Fruit fly (Drosophila melanogaster) whole organism, embryonic: ENCODE data around the gene Trm7-34.

ENCODE experiments used
- Awh ChIP-seq: fragments of 200-800 bp; sonication (Bioruptor generic); IDR thresholded peaks from 2 replicates; pipeline ENCODE4, ENCODE4 v1.3.6; 2022; ENCODE audit warnings: missing biosample characterization, missing genetic modification characterization
- B-H1 ChIP-seq: fragments of 200-800 bp; sonication (Bioruptor generic); IDR thresholded peaks from 3 replicates; pipeline ENCODE4 v1.3.6; 2022; ENCODE audit warnings: missing biosample characterization, missing genetic modification characterization
- Bdp1 ChIP-seq: fragments of 200-800 bp; sonication (Bioruptor generic); optimal IDR thresholded peaks from 3 replicates; lab custom pipeline; 2016; ENCODE audit warnings: missing biosample characterization, missing genetic modification characterization
- CG10267 ChIP-seq: fragments of 200-800 bp; sonication (Bioruptor generic); optimal IDR thresholded peaks from 2 replicates; lab custom pipeline; 2018; ENCODE audit warnings: missing biosample characterization, mild to moderate bottlenecking, missing genetic modification characterization, moderate library complexity
- CG10321 ChIP-seq: fragments of 200-800 bp; sonication (Bioruptor generic); IDR thresholded peaks from 2 replicates; pipeline ENCODE4 v1.3.6; 2022; ENCODE audit warnings: missing biosample characterization, missing genetic modification characterization
- CG10565 ChIP-seq: fragments of 200-800 bp; sonication (Bioruptor generic); optimal IDR thresholded peaks from 3 replicates; lab custom pipeline; 2016; ENCODE audit warnings: missing biosample characterization, mild to moderate bottlenecking, missing genetic modification characterization
- CG11093 ChIP-seq: fragments of 200-800 bp; sonication (Bioruptor generic); IDR thresholded peaks from 3 replicates; pipeline ENCODE4 v1.3.6; 2022; ENCODE audit warnings: missing biosample characterization, missing genetic modification characterization
- CG11504 ChIP-seq: fragments of 200-800 bp; sonication (Bioruptor generic); optimal IDR thresholded peaks from 3 replicates; lab custom pipeline; 2019; ENCODE audit warnings: missing biosample characterization, mild to moderate bottlenecking, missing genetic modification characterization, moderate library complexity
- CG11560 ChIP-seq: fragments of 200-800 bp; sonication (Bioruptor generic); IDR thresholded peaks from 3 replicates; pipeline ENCODE4 v1.3.6; 2022; ENCODE audit warnings: missing biosample characterization, missing genetic modification characterization
- CG11696 ChIP-seq: fragments of 200-800 bp; sonication (Bioruptor generic); IDR thresholded peaks from 2 replicates; pipeline ENCODE4 v1.3.6; 2022; ENCODE audit warnings: missing biosample characterization, missing genetic modification characterization
- CG12744 ChIP-seq: fragments of 200-800 bp; sonication (Bioruptor generic); optimal IDR thresholded peaks from 2 replicates; lab custom pipeline; 2016; ENCODE audit warnings: missing biosample characterization, missing genetic modification characterization
- CG15073 ChIP-seq: fragments of 200-800 bp; sonication (Bioruptor generic); optimal IDR thresholded peaks from 2 replicates; lab custom pipeline; 2016; ENCODE audit warnings: missing biosample characterization, missing genetic modification characterization
- CG1529 ChIP-seq: fragments of 200-800 bp; sonication (Bioruptor generic); optimal IDR thresholded peaks from 3 replicates; lab custom pipeline; 2018; ENCODE audit warnings: missing biosample characterization, missing genetic modification characterization
- CG17802 ChIP-seq: fragments of 200-800 bp; sonication (Bioruptor generic); optimal IDR thresholded peaks from 2 replicates; lab custom pipeline; 2018; ENCODE audit warnings: missing biosample characterization, mild to moderate bottlenecking, missing genetic modification characterization, moderate library complexity
- CG18619 ChIP-seq: fragments of 200-800 bp; sonication (Bioruptor generic); optimal IDR thresholded peaks from 3 replicates; lab custom pipeline; 2017; ENCODE audit warnings: missing biosample characterization, mild to moderate bottlenecking, missing genetic modification characterization
- CG18764 ChIP-seq: fragments of 200-800 bp; sonication (Bioruptor generic); optimal IDR thresholded peaks from 3 replicates; lab custom pipeline; 2016; ENCODE audit warnings: missing biosample characterization, missing genetic modification characterization
- CG2199 ChIP-seq: fragments of 200-800 bp; sonication (Bioruptor generic); IDR thresholded peaks from 3 replicates; pipeline ENCODE4 v1.3.6; 2022; ENCODE audit warnings: missing biosample characterization, missing genetic modification characterization
- CG32767 ChIP-seq: fragments of 200-800 bp; sonication (Bioruptor generic); IDR thresholded peaks from 2 replicates; pipeline ENCODE4 v1.3.6; 2022; ENCODE audit warnings: missing biosample characterization, missing genetic modification characterization
- CG3995 ChIP-seq: fragments of 200-800 bp; sonication (Bioruptor generic); optimal IDR thresholded peaks from 3 replicates; lab custom pipeline; 2016; ENCODE audit warnings: missing biosample characterization, missing genetic modification characterization
- CG4820 ChIP-seq: fragments of 200-800 bp; sonication (Bioruptor generic); optimal IDR thresholded peaks from 3 replicates; lab custom pipeline; 2016; ENCODE audit warnings: missing biosample characterization, missing genetic modification characterization
- CG6689 ChIP-seq: fragments of 200-800 bp; sonication (Bioruptor generic); IDR thresholded peaks from 2 replicates; pipeline ENCODE4 v1.3.6; 2022; ENCODE audit warnings: missing biosample characterization, missing genetic modification characterization
- CG6813 ChIP-seq: fragments of 200-800 bp; sonication (Bioruptor generic); optimal IDR thresholded peaks from 2 replicates; lab custom pipeline; 2017; ENCODE audit warnings: missing biosample characterization, missing genetic modification characterization, mild to moderate bottlenecking, moderate library complexity, missing genetic modification reagents
- CG7745 ChIP-seq: fragments of 200-800 bp; sonication (Bioruptor generic); optimal IDR thresholded peaks from 2 replicates; lab custom pipeline; 2018; ENCODE audit warnings: missing biosample characterization, mild to moderate bottlenecking, missing genetic modification characterization, moderate library complexity
- CG7987 ChIP-seq: fragments of 200-800 bp; sonication (Bioruptor generic); optimal IDR thresholded peaks from 2 replicates; lab custom pipeline; 2018; ENCODE audit warnings: missing biosample characterization, mild to moderate bottlenecking, missing genetic modification characterization, moderate library complexity
- CG8924 ChIP-seq: fragments of 200-800 bp; optimal IDR thresholded peaks from 3 replicates; lab custom pipeline; 2019; ENCODE audit warnings: missing biosample characterization, mild to moderate bottlenecking, missing genetic modification characterization, moderate library complexity
- Chrac-16 ChIP-seq: fragments of 200-800 bp; sonication (Bioruptor generic); optimal IDR thresholded peaks from 3 replicates; lab custom pipeline; 2016; ENCODE audit warnings: missing biosample characterization, missing genetic modification characterization
- Dref ChIP-seq: fragments of 200-800 bp; sonication (Bioruptor generic); IDR thresholded peaks from 2 replicates; pipeline ENCODE4 v1.3.6; 2022; ENCODE audit warnings: missing biosample characterization, missing genetic modification characterization
- Drgx ChIP-seq: fragments of 200-800 bp; sonication (Bioruptor generic); IDR thresholded peaks from 2 replicates; pipeline ENCODE4 v1.3.6; 2022; ENCODE audit warnings: missing biosample characterization, missing genetic modification characterization
- GATAe ChIP-seq: fragments of 200-800 bp; sonication (Bioruptor generic); conservative IDR thresholded peaks from 2 replicates; pipeline ENCODE4 v1.3.6; 2022; ENCODE audit warnings: missing biosample characterization, missing genetic modification characterization
- HLH3B ChIP-seq: fragments of 200-800 bp; sonication (Bioruptor generic); IDR thresholded peaks from 2 replicates; pipeline ENCODE4 v1.3.6; 2022; ENCODE audit warnings: missing biosample characterization, missing genetic modification characterization
- Hmx ChIP-seq: fragments of 200-800 bp; sonication (Bioruptor generic); optimal IDR thresholded peaks from 2 replicates; lab custom pipeline; 2016; ENCODE audit warnings: missing biosample characterization, missing genetic modification characterization
- Hr3 ChIP-seq: fragments of 200-800 bp; sonication (Bioruptor generic); optimal IDR thresholded peaks from 3 replicates; lab custom pipeline; 2016; ENCODE audit warnings: missing biosample characterization, missing genetic modification characterization
- Neu2 ChIP-seq: fragments of 200-800 bp; sonication (Bioruptor generic); optimal IDR thresholded peaks from 3 replicates; lab custom pipeline; 2016; ENCODE audit warnings: missing biosample characterization, missing genetic modification characterization, borderline replicate concordance
- NfI ChIP-seq: fragments of 200-800 bp; sonication (Bioruptor generic); optimal IDR thresholded peaks from 3 replicates; lab custom pipeline; 2018; ENCODE audit warnings: missing biosample characterization, mild to moderate bottlenecking, missing genetic modification characterization, moderate library complexity
- Opbp ChIP-seq: fragments of 200-800 bp; sonication (Bioruptor generic); IDR thresholded peaks from 3 replicates; pipeline ENCODE4 v1.3.6; 2022; ENCODE audit warnings: missing biosample characterization, missing genetic modification characterization; ENCODE audit not compliant: partially characterized antibody
- Side ChIP-seq: fragments of 200-800 bp; sonication (Bioruptor generic); optimal IDR thresholded peaks from 2 replicates; lab custom pipeline; 2016; ENCODE audit warnings: missing biosample characterization, missing genetic modification characterization
- ap ChIP-seq: fragments of 200-800 bp; sonication (Bioruptor generic); IDR thresholded peaks from 2 replicates; pipeline ENCODE4 v1.3.6; 2022; ENCODE audit warnings: missing biosample characterization, missing genetic modification characterization
- ase ChIP-seq: fragments of 200-800 bp; sonication (Bioruptor generic); IDR thresholded peaks from 3 replicates; pipeline ENCODE4 v1.3.6; 2022; ENCODE audit warnings: missing biosample characterization, missing genetic modification characterization
- ci ChIP-seq: fragments of 200-800 bp; sonication (Bioruptor generic); IDR thresholded peaks from 3 replicates; pipeline ENCODE4 v1.3.6; 2022; ENCODE audit warnings: missing biosample characterization, missing genetic modification characterization
- dm ChIP-seq: fragments of 200-800 bp; sonication (Bioruptor generic); optimal IDR thresholded peaks from 3 replicates; lab custom pipeline; 2016; ENCODE audit warnings: missing biosample characterization, missing genetic modification characterization
- fd96Cb ChIP-seq: fragments of 200-800 bp; sonication (Bioruptor generic); optimal IDR thresholded peaks from 2 replicates; lab custom pipeline; 2018; ENCODE audit warnings: missing biosample characterization, mild to moderate bottlenecking, missing genetic modification characterization, moderate library complexity
- h ChIP-seq: fragments of >200 bp; optimal IDR thresholded peaks from 2 replicates; lab custom pipeline; 2017
- ken ChIP-seq: fragments of 200-800 bp; sonication (Bioruptor generic); IDR thresholded peaks from 3 replicates; pipeline ENCODE4 v1.3.6; 2022; ENCODE audit warnings: missing biosample characterization, missing genetic modification characterization
- lmd ChIP-seq: fragments of 200-800 bp; sonication (Bioruptor generic); IDR thresholded peaks from 2 replicates; pipeline ENCODE4 v1.3.6; 2022; ENCODE audit warnings: missing biosample characterization, missing genetic modification characterization
- nerfin-2 ChIP-seq: fragments of 200-800 bp; sonication (Bioruptor generic); IDR thresholded peaks from 2 replicates; pipeline ENCODE4 v1.3.6; 2022; ENCODE audit warnings: missing biosample characterization, missing genetic modification characterization; ENCODE audit not compliant: partially characterized antibody
- p53 ChIP-seq: fragments of 200-800 bp; sonication (Bioruptor generic); optimal IDR thresholded peaks from 2 replicates; lab custom pipeline; 2016; ENCODE audit warnings: missing biosample characterization, missing genetic modification characterization
- psq ChIP-seq: fragments of 200-800 bp; sonication (Bioruptor generic); optimal IDR thresholded peaks from 2 replicates; lab custom pipeline; 2017; ENCODE audit warnings: missing biosample characterization, missing genetic modification characterization
- row ChIP-seq: fragments of 200-800 bp; sonication (Bioruptor generic); IDR thresholded peaks from 3 replicates; pipeline ENCODE4 v1.3.6; 2022; ENCODE audit warnings: missing biosample characterization, missing genetic modification characterization
- scrt ChIP-seq: fragments of 200-800 bp; sonication (Bioruptor generic); optimal IDR thresholded peaks from 2 replicates; lab custom pipeline; 2018; ENCODE audit warnings: missing biosample characterization, mild to moderate bottlenecking, missing genetic modification characterization, moderate library complexity
- sr ChIP-seq: fragments of 200-800 bp; sonication (Bioruptor generic); IDR thresholded peaks from 3 replicates; pipeline ENCODE4 v1.3.6; 2022; ENCODE audit warnings: missing biosample characterization, missing genetic modification characterization
- wdn ChIP-seq: fragments of 200-800 bp; sonication (Bioruptor generic); IDR thresholded peaks from 2 replicates; pipeline ENCODE4 v1.3.6; 2022; ENCODE audit warnings: missing biosample characterization, missing genetic modification characterization

Gene Trm7-34

DNA sequence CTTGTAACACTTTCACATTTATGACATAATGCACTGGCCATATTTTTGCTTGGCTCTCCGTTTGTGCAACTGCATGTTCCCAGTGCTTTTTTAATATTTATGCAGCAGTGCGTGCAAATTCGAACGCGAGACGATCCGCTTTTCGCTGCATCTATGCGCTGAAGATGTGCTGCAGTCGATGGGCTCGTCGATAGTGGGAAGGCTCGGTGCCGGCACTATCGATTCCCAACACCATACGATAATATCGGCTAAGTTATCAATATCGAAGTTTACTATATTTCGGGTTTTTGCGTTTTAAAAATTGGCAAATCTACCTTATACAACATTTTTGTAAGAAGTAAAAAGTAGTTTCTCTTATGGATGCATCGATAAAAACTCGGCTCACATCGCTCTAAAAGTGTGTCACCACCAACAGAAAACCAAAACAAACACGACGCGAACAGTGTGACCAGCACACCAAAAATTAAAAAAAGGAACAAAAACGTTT lies 36.0 kb downstream of the Trm7-34 start, which contains the start of gene RhoGAP93B (continued):
- peak; percentile 83 for TF ChIP-seq CG6689
- peak; percentile 73; the same call in 1 of the 2 replicates for TF ChIP-seq GATAe (GFP tag; lab: Robert Waterston, UW)
- TF ChIP-seq CG3995: peak; percentile 51
- peak; percentile 87 for TF ChIP-seq lmd (GFP tag; lab: Robert Waterston, UW)
- TF ChIP-seq psq (GFP tag; lab: Kevin White, UChicago): peak; percentile 77
- TF ChIP-seq Side (GFP tag; lab: Kevin White, UChicago): peak; percentile 78
- TF ChIP-seq Awh (GFP tag; lab: Robert Waterston, UW): peak; percentile 89
- TF ChIP-seq Opbp (GFP tag; lab: Robert Waterston, UW): peak; percentile 99
- peak; percentile 86 for TF ChIP-seq Bdp1 (GFP tag; lab: Kevin White, UChicago)
- peak; percentile 88 for TF ChIP-seq ci
- peak; percentile 49 for TF ChIP-seq CG17802 (tag; lab: Kevin White, UChicago)
- TF ChIP-seq row: peak; percentile 96
- TF ChIP-seq CG10565 (GFP tag; lab: Kevin White, UChicago): no peak
- TF ChIP-seq sr (GFP tag; lab: Robert Waterston, UW): no peak
- peak; percentile 81 for TF ChIP-seq CG11504
- TF ChIP-seq CG11560 (tag; lab: Robert Waterston, UW): peak; percentile 81; the same call in 2 of the 3 replicates
- peak; percentile 82 for TF ChIP-seq B-H1 (GFP tag; lab: Robert Waterston, UW)
- TF ChIP-seq ap (GFP tag; lab: Robert Waterston, UW): peak; percentile 76
- peak; percentile 77 for TF ChIP-seq fd96Cb
- peak; percentile 90 for TF ChIP-seq dm (GFP tag; lab: Kevin White, UChicago)
- TF ChIP-seq Dref (GFP tag; lab: Robert Waterston, UW): peak; percentile 88
- TF ChIP-seq CG12744 (GFP tag; lab: Kevin White, UChicago): peak; percentile 74
- TF ChIP-seq CG11696 (GFP tag; lab: Robert Waterston, UW): peak; percentile 44; the same call in 1 of the 2 replicates
- peak; percentile 56 for TF ChIP-seq CG4820 (GFP tag; lab: Kevin White, UChicago)
- peak; percentile 27; the same call in 1 of the 2 replicates for TF ChIP-seq CG10321
- TF ChIP-seq CG7987 (GFP tag; lab: Kevin White, UChicago): peak; percentile 68
- no peak for TF ChIP-seq Hmx (GFP tag; lab: Kevin White, UChicago)
- peak; percentile 82 for TF ChIP-seq Drgx (GFP tag; lab: Robert Waterston, UW)
- TF ChIP-seq h (lab: Kevin White, UChicago): no peak
- peak; percentile 63 for TF ChIP-seq Neu2 (GFP tag; lab: Kevin White, UChicago)
- peak; percentile 58 for TF ChIP-seq CG18619 (GFP tag; lab: Kevin White, UChicago)
- TF ChIP-seq CG11093 (GFP tag; lab: Robert Waterston, UW): peak; percentile 87
- TF ChIP-seq NfI (GFP tag; lab: Kevin White, UChicago): peak; percentile 74
- TF ChIP-seq scrt (GFP tag; lab: Kevin White, UChicago): no peak
- peak; percentile 99 for TF ChIP-seq nerfin-2
- peak; percentile 63 for TF ChIP-seq CG18764 (GFP tag; lab: Kevin White, UChicago)
- TF ChIP-seq ken (GFP tag; lab: Robert Waterston, UW): peak; percentile 83
- peak; percentile 73 for TF ChIP-seq Chrac-16 (GFP tag; lab: Kevin White, UChicago)
- TF ChIP-seq HLH3B (GFP tag; lab: Robert Waterston, UW): peak; percentile 93
- TF ChIP-seq CG10267: peak; percentile 85
- TF ChIP-seq CG1529: peak; percentile 42
- TF ChIP-seq CG7745: no peak
- TF ChIP-seq CG8924 (tag; lab: Kevin White, UChicago): peak; percentile 82
- TF ChIP-seq CG2199 (GFP tag; lab: Robert Waterston, UW): peak; percentile 88; the same call in 2 of the 3 replicates
- TF ChIP-seq Hr3 (GFP tag; lab: Kevin White, UChicago): peak; percentile 89
- peak; percentile 80; the same call in 1 of the 2 replicates for TF ChIP-seq CG32767 (GFP tag; lab: Robert Waterston, UW)
- TF ChIP-seq CG6813 (GFP tag; lab: Kevin White, UChicago): peak; percentile 14
- TF ChIP-seq p53 (GFP tag; lab: Kevin White, UChicago): peak; percentile 56
- TF ChIP-seq CG15073 (GFP tag; lab: Kevin White, UChicago): no peak
- peak; percentile 90 for TF ChIP-seq ase (GFP tag; lab: Robert Waterston, UW)
- peak; percentile 61 for TF ChIP-seq wdn
